Worm (Caenorhabditis elegans): Measurements from ENCODE around the gene F46B6.9.

Gene F46B6.9

ce11 chrV:9803176-9803575 lies 6.5 kb downstream of the F46B6.9 start, which contains the start of gene sru-39:
Gene sru-39 (plus strand): TSS chrV:9803476.
- TF ChIP-seq nhr-11 (tag; optimal IDR thresholded peaks at IDR 0.05): no peak
- TF ChIP-seq eor-1 (tag; optimal IDR thresholded peaks at IDR 0.05): no peak
- no peak for TF ChIP-seq nhr-76 (tag; optimal IDR thresholded peaks at IDR 0.05)
- no peak for TF ChIP-seq egl-5 (tag; optimal IDR thresholded peaks at IDR 0.05)
- no peak for TF ChIP-seq ama-1 (optimal IDR thresholded peaks at IDR 0.05)
- no peak for TF ChIP-seq fkh-10 (GFP tag; optimal IDR thresholded peaks at IDR 0.05)
- no peak for TF ChIP-seq ceh-9 (tag; optimal IDR thresholded peaks at IDR 0.05)
- TF ChIP-seq ceh-28 (tag; optimal IDR thresholded peaks at IDR 0.05): no peak
- TF ChIP-seq jun-1 (tag; optimal IDR thresholded peaks at IDR 0.05): no peak
- no peak for TF ChIP-seq elt-2 (tag; optimal IDR thresholded peaks at IDR 0.05)
- no peak for TF ChIP-seq nhr-237 (tag; optimal IDR thresholded peaks at IDR 0.05)
- TF ChIP-seq ZK546.5 (tag; optimal IDR thresholded peaks at IDR 0.05): no peak
- TF ChIP-seq skn-1 (tag; optimal IDR thresholded peaks at IDR 0.05): no peak

- no peak for TF ChIP-seq zag-1 (tag; optimal IDR thresholded peaks at IDR 0.05)
- TF ChIP-seq fos-1 (tag; optimal IDR thresholded peaks at IDR 0.05): no peak
- no peak for TF ChIP-seq elt-3 (tag; optimal IDR thresholded peaks at IDR 0.05)
- no peak for TF ChIP-seq hmg-11 (tag; optimal IDR thresholded peaks at IDR 0.05)
- no peak for TF ChIP-seq egl-27 (tag; optimal IDR thresholded peaks at IDR 0.05)
- TF ChIP-seq ceh-82 (tag; optimal IDR thresholded peaks at IDR 0.05): no peak
- no peak for TF ChIP-seq egl-5 (tag; optimal IDR thresholded peaks at IDR 0.05)
- no peak for TF ChIP-seq nhr-28 (tag; optimal IDR thresholded peaks at IDR 0.05)
Measured at ce11 chrV:9805161-9805560, 8.5 kb downstream of the F46B6.9 start, which contains the start of gene sru-37. Gene sru-37 (plus strand): TSS chrV:9805461.

DNA sequence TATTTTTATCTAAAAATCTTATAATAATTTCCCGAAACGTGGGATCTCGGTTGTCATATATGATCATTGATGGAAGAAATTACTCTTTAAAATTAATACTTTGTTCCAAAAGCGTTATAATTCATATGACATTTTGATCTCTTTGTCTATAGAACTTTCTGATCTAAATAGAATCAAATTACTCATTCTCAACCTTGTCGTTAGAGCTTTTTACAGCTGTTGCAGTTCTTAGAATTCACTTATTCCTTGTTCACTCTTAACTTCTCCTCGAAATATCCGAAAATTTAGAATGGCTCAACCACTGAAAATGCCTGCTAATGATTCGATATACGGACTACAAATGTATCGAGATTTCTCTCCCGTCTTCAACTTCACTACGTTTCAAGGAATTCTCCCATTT lies 14.5 kb downstream of the F46B6.9 start, which contains the start of gene sru-29:
Gene sru-29, plus strand, starts transcription at position 301 of the 400 bp plus-strand sequence.
- TF ChIP-seq nhr-237 (tag; optimal IDR thresholded peaks at IDR 0.05) (no peak), ceh-28 (tag; optimal IDR thresholded peaks at IDR 0.05) (no peak), ama-1 (optimal IDR thresholded peaks at IDR 0.05) (no peak), nfya-1 (tag; optimal IDR thresholded peaks at IDR 0.05; ENCODE audit: insufficient read depth) (no peak), ceh-82 (tag; optimal IDR thresholded peaks at IDR 0.05) (no peak), ztf-11 (tag; optimal IDR thresholded peaks at IDR 0.05) (no peak), nhr-43 (tag; optimal IDR thresholded peaks at IDR 0.05; ENCODE audit: poor library complexity, severe bottlenecking) (no peak), egl-27 (tag; optimal IDR thresholded peaks at IDR 0.05) (no peak)

DNA sequence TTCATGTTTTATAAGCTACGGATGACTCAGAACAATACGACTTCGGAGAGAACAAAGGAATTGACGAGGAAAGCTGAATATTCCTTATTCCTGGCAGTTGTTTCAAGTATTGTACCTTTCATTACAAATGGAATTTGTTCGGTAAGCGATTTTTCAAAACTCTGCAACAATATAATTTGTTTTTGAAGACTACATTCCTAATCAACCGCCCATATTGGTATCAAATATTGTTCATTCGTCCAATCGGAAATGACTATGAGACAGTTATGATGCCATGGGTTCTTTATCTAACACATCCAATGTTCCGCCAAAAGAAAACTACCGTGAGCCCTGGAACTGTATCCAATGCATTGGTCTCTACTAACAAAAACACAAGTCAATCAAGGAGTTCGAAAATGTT lies 15.6 kb downstream of the F46B6.9 start:
- TF ChIP-seq ceh-16 (tag; optimal IDR thresholded peaks at IDR 0.05): no peak
- TF ChIP-seq unc-39 (tag; optimal IDR thresholded peaks at IDR 0.05): no peak
- TF ChIP-seq eor-1 (tag; optimal IDR thresholded peaks at IDR 0.05): no peak
- no peak for TF ChIP-seq sea-2 (GFP tag; optimal IDR thresholded peaks at IDR 0.05)
- TF ChIP-seq ZK546.5 (tag; optimal IDR thresholded peaks at IDR 0.05): no peak
- TF ChIP-seq nhr-76 (tag; optimal IDR thresholded peaks at IDR 0.05): no peak
- no peak for TF ChIP-seq elt-1 (tag; optimal IDR thresholded peaks at IDR 0.05)
- no peak for TF ChIP-seq nhr-43 (tag; optimal IDR thresholded peaks at IDR 0.05; ENCODE audit: poor library complexity, severe bottlenecking)
- TF ChIP-seq ztf-11 (tag; optimal IDR thresholded peaks at IDR 0.05): no peak
- no peak for TF ChIP-seq lin-39 (tag; optimal IDR thresholded peaks at IDR 0.05)
- TF ChIP-seq ztf-4 (tag; optimal IDR thresholded peaks at IDR 0.05): no peak
- no peak for TF ChIP-seq ceh-82 (tag; optimal IDR thresholded peaks at IDR 0.05)
- no peak for TF ChIP-seq fos-1 (tag; optimal IDR thresholded peaks at IDR 0.05)
- no peak for TF ChIP-seq nhr-67 (tag; optimal IDR thresholded peaks at IDR 0.05)
- no peak for TF ChIP-seq ceh-9 (tag; optimal IDR thresholded peaks at IDR 0.05)
- TF ChIP-seq zag-1 (tag; optimal IDR thresholded peaks at IDR 0.05): no peak
- TF ChIP-seq pha-4 (tag; optimal IDR thresholded peaks at IDR 0.05): no peak
- TF ChIP-seq snpc-4 (tag; optimal IDR thresholded peaks at IDR 0.05): no peak
- no peak for TF ChIP-seq egl-27 (tag; optimal IDR thresholded peaks at IDR 0.05)
- no peak for TF ChIP-seq lin-15B (tag; optimal IDR thresholded peaks at IDR 0.05)

DNA sequence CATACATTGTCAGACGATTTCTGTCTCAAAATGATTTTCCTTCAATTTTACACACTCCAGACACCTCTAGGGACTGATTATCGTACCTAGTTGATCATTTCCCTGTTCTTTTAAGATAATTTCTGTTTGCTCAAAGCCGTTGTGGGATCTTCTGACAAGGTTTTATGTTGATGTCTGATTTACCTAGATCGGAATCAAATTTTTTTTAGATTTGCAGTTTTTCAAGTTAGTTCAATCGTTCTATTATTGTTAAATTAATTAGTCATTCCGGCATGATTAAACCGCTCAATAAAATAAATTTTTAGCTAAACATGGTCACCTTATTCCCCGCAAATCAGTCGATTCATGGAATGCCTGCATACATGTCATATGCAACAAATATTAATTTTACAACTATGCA lies 16.9 kb downstream of the F46B6.9 start, which contains the start of gene sru-30:
Gene sru-30, plus strand, starts transcription at position 301 of the 400 bp plus-strand sequence.
- no peak for TF ChIP-seq zag-1 (tag; optimal IDR thresholded peaks at IDR 0.05)
- TF ChIP-seq pha-4 (tag; optimal IDR thresholded peaks at IDR 0.05): no peak
- no peak for TF ChIP-seq ceh-28 (tag; optimal IDR thresholded peaks at IDR 0.05)
- no peak for TF ChIP-seq egl-5 (tag; optimal IDR thresholded peaks at IDR 0.05)
- no peak for TF ChIP-seq nhr-43 (tag; optimal IDR thresholded peaks at IDR 0.05; ENCODE audit: poor library complexity, severe bottlenecking)
- no peak for TF ChIP-seq nhr-237 (tag; optimal IDR thresholded peaks at IDR 0.05)
- no peak for TF ChIP-seq snpc-4 (tag; optimal IDR thresholded peaks at IDR 0.05)
- no peak for TF ChIP-seq elt-2 (tag; optimal IDR thresholded peaks at IDR 0.05)
- TF ChIP-seq nhr-77 (tag; optimal IDR thresholded peaks at IDR 0.05): no peak
- no peak for TF ChIP-seq ceh-9 (tag; optimal IDR thresholded peaks at IDR 0.05)
- no peak for TF ChIP-seq lsy-12 (tag; optimal IDR thresholded peaks at IDR 0.05)
- TF ChIP-seq tbx-2 (tag; optimal IDR thresholded peaks at IDR 0.05): no peak
- no peak for TF ChIP-seq sea-2 (GFP tag; optimal IDR thresholded peaks at IDR 0.05)
- TF ChIP-seq ZK546.5 (tag; optimal IDR thresholded peaks at IDR 0.05): no peak
- no peak for TF ChIP-seq pqm-1 (tag; optimal IDR thresholded peaks at IDR 0.05)
- no peak for TF ChIP-seq fkh-10 (GFP tag; optimal IDR thresholded peaks at IDR 0.05)
- no peak for TF ChIP-seq unc-62 (GFP tag; optimal IDR thresholded peaks at IDR 0.05)

Data from whole organism, L3 larva.